Fruit fly (Drosophila melanogaster): ENCODE data around the gene Ilp6.

DNA sequence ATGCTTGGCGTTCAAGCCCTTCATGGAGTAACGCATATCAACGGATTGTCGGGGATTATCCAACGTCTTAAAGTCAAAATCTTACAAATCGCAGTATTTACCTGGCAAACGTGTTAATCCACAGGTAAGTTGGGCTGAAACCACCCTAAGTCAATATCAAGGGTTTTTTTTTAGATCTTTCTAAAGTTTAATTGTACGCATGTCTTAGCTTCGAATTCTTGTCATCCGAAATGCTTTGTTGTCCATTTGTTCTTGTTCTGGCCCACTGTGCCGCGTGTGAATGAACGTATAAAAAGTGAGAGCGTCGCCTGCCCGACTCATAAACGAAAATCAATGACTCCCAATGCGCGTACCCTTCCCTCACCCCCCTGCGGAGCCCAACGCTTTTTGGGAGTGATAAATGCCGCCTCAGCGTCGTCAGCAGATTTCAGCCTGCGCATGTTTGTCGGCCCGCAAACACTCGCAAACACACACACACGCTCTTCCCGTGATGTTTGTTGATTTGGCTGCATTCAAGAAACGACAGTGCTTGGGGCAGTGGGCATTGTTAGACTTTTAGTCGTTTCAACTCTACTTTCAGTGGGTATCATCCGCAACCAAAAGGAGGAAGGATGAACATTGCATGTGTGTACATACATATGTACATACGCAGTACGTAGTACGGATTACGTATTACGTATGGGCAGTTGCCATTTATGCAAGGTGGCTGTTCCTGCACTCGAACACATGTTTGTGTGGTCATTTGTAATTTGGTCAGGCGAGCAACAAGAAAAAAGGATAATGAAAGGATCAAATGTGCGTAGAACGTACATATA is 38.0 kb downstream of the Ilp6 start:
- no peak for TF ChIP-seq dsf (GFP tag; optimal IDR thresholded peaks at IDR 0.05; ENCODE audit: borderline replicate concordance)
- TF ChIP-seq fru (GFP tag; optimal IDR thresholded peaks at IDR 0.05) = peak; percentile 97
- TF ChIP-seq dl (GFP tag; optimal IDR thresholded peaks at IDR 0.05; ENCODE audit: insufficient read depth in 1 of 2, partially characterized antibody in 2 of 2) = peak in 1 of 2 experiments; percentile 46
- no peak for TF ChIP-seq sage (GFP tag; optimal IDR thresholded peaks at IDR 0.05)

Data from whole organism, wandering third instar larva.